Worm (Caenorhabditis elegans): ENCODE data around the gene ZK1248.17.
A peak's percentile ranks its signal among the peaks of the same experiment; 100 is the strongest.

Gene ZK1248.17

DNA sequence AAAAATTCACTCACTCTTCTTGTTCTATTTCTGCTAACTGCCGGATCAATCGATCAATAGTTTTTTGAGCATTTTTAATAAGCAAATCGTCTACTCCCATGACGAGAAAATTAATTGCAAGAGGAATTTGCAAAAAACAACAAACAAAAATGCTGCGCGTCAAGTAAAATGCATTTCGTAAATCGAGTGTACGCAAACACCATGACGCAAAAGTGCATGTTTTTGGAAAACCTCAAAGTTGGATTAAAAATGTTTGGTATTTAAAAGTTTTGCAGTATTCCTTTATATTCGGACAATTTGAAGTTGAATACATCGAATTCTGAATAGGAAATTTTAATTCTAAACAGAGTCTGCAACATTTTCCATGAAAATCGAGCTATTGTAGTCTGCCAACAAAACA lies 6.1 kb downstream of the ZK1248.17 start, which contains the start of gene ZK1248.19:
Gene ZK1248.19 (minus strand): TSS at position 188 of the 400 bp plus-strand sequence.
- TF ChIP-seq aptf-3 (GFP tag; IDR thresholded peaks at IDR 0.05) (no peak), ccch-3 (GFP tag; optimal IDR thresholded peaks at IDR 0.05) (no peak), snpc-4 (GFP tag; optimal IDR thresholded peaks at IDR 0.05) (no peak), snpc-4 (tag; optimal IDR thresholded peaks at IDR 0.05) (peak in 1 of 4 experiments; percentile 26), nhr-27 (tag; optimal IDR thresholded peaks at IDR 0.05) (no peak), ceh-100 (GFP tag; IDR thresholded peaks at IDR 0.05) (peak; percentile 52; the same call in 1 of the 2 replicates), rcor-1 (GFP tag; IDR thresholded peaks at IDR 0.05) (peak; percentile 70; the same call in 1 of the 2 replicates)

DNA sequence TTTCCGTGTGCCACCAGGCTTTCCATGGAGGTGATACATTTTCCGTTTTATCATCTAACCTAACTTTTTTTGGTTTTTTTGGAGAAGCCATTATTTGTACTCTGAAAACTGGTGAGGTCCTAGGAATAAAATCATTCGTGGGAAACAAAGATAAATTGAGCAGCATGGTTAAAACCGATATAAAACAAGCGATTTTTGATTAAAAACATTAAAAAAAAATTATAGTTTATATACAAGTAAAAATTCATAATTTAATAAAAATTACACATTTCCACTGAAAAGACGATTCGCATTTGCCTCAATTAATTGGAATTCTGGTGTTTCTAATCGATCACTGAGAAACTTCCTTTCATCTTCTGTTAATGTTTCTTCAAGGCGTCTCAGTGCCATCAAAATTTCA lies 6.9 kb downstream of the ZK1248.17 start, which contains the start of gene ZK1248.15:
Gene ZK1248.15 (minus strand): TSS at position 101 of the 400 bp plus-strand sequence.
- TF ChIP-seq hmg-20 (GFP tag; IDR thresholded peaks at IDR 0.05) (no peak), lsy-27 (tag; optimal IDR thresholded peaks at IDR 0.05; ENCODE audit: borderline replicate concordance, insufficient read depth) (no peak), nhr-179 (tag; optimal IDR thresholded peaks at IDR 0.05) (no peak), chd-7 (tag; optimal IDR thresholded peaks at IDR 0.05) (no peak), Y53G8AR.9 (GFP tag; conservative IDR thresholded peaks at IDR 0.05) (no peak), pbrm-1 (GFP tag; IDR thresholded peaks at IDR 0.05) (no peak), ccch-3 (GFP tag; optimal IDR thresholded peaks at IDR 0.05) (no peak), hlh-12 (tag; optimal IDR thresholded peaks at IDR 0.05) (no peak), F23B12.7 (tag; optimal IDR thresholded peaks at IDR 0.05; ENCODE audit: insufficient read depth) (no peak), madf-8 (GFP tag; conservative IDR thresholded peaks at IDR 0.05) (no peak)

DNA sequence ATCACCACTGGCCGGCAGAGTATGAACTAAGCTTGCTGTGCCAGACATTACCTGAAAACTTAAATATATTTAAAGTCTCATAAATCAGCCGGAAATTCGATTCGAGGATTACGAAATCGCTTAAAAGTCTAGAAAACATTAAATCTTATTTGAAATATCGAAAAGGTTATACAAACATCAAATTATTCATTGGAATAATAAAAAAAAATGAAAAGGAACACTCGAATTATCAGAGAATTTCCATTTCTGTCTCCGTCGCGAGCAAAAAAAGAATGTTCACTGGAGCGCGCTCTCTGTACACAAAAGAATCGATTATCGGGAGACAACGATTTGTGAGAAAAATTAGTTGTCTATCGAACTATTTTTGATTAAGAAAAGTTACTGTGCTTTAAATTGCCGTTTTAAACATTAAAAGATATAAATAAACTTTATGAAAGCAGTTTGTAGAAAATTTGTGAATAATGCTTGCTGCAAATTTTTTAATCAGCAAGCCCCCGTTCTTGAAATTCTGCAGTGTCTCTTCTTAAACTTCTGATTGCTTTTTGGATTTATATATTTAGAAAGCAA lies 9.1 kb downstream of the ZK1248.17 start, which contains the start of gene fzo-1:
Gene fzo-1 (minus strand): TSS at position 51 of the 567 bp plus-strand sequence.
- TF ChIP-seq F57A8.1 (GFP tag; optimal IDR thresholded peaks at IDR 0.05): no peak
- peak; percentile 91 for TF ChIP-seq ceh-100 (GFP tag; IDR thresholded peaks at IDR 0.05)
- TF ChIP-seq unc-130 (GFP tag; optimal IDR thresholded peaks at IDR 0.05): peak; percentile 48
- TF ChIP-seq cebp-1 (GFP tag; IDR thresholded peaks at IDR 0.05): no peak
- peak; percentile 9 for TF ChIP-seq cebp-1 (tag; optimal IDR thresholded peaks at IDR 0.05)
- no peak for TF ChIP-seq snpc-3.4 (tag; optimal IDR thresholded peaks at IDR 0.05)
- peak; percentile 18 for TF ChIP-seq K12H6.12 (tag; optimal IDR thresholded peaks at IDR 0.05)
- no peak for TF ChIP-seq egl-44 (GFP tag; IDR thresholded peaks at IDR 0.05)
- no peak for TF ChIP-seq ztf-26 (tag; optimal IDR thresholded peaks at IDR 0.05)
- TF ChIP-seq Y53G8AR.9 (GFP tag; conservative IDR thresholded peaks at IDR 0.05): no peak
- no peak for TF ChIP-seq dpl-1 (GFP tag; optimal IDR thresholded peaks at IDR 0.05)
- no peak for TF ChIP-seq K11D2.4 (GFP tag; IDR thresholded peaks at IDR 0.05)
- no peak for TF ChIP-seq nhr-90 (tag; optimal IDR thresholded peaks at IDR 0.05)
- TF ChIP-seq snpc-1.3 (tag; optimal IDR thresholded peaks at IDR 0.05; ENCODE audit: insufficient read depth): no peak
- TF ChIP-seq T26A5.8 (tag; optimal IDR thresholded peaks at IDR 0.05): no peak
- peak; percentile 15 for TF ChIP-seq akir-1 (GFP tag; optimal IDR thresholded peaks at IDR 0.05)
- TF ChIP-seq cebp-2 (GFP tag; IDR thresholded peaks at IDR 0.05): no peak
- peak; percentile 1 for TF ChIP-seq attf-5 (GFP tag; optimal IDR thresholded peaks at IDR 0.05)
- no peak for TF ChIP-seq ceh-91 (GFP tag; IDR thresholded peaks at IDR 0.05)
- no peak for TF ChIP-seq ccch-3 (GFP tag; optimal IDR thresholded peaks at IDR 0.05)
- peak; percentile 33 for TF ChIP-seq ceh-27 (GFP tag; optimal IDR thresholded peaks at IDR 0.05)
- no peak for TF ChIP-seq snpc-4 (GFP tag; optimal IDR thresholded peaks at IDR 0.05)
- peak in 2 of 4 experiments; percentile 5 to 49 for TF ChIP-seq snpc-4 (tag; optimal IDR thresholded peaks at IDR 0.05)
- TF ChIP-seq nhr-27 (tag; optimal IDR thresholded peaks at IDR 0.05): no peak
- TF ChIP-seq ztf-18 (tag; optimal IDR thresholded peaks at IDR 0.05): no peak
- no peak for TF ChIP-seq ztf-6 (GFP tag; IDR thresholded peaks at IDR 0.05)
- TF ChIP-seq lin-40 (tag; optimal IDR thresholded peaks at IDR 0.05): no peak
- no peak for TF ChIP-seq zfh-2 (GFP tag; conservative IDR thresholded peaks at IDR 0.05)
- TF ChIP-seq hmg-1.2 (GFP tag; IDR thresholded peaks at IDR 0.05): peak; percentile 17; the same call in 1 of the 2 replicates
